Worm (Caenorhabditis elegans): ENCODE data around the gene mtrf-1L.

DNA sequence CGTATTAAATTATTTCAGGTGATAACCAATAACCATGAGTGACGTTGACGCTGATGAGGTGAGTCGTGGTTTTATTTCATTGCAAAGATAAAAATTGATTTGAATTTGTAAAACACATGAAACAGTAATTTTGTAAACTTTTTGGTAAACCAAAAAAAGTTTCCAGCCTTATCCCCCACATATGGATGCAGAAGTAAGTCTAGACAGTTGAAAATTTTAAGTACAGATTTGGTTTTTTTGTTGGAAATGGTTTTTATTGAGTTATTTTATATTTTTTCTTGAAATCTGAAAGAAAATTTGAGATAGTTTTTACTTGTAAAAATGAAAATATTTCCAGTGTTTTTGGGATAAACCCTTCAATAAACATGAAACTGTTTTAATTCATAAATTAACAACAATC, 17.6 kb downstream of the mtrf-1L start, which contains the start of gene tni-4:
- TF ChIP-seq fkh-10 (GFP tag; optimal IDR thresholded peaks at IDR 0.05) (no peak), dmd-6 (GFP tag; IDR thresholded peaks at IDR 0.05) (no peak), lir-3 (tag; optimal IDR thresholded peaks at IDR 0.05) (no peak), zip-2 (tag; optimal IDR thresholded peaks at IDR 0.05) (no peak), mdl-1 (tag; optimal IDR thresholded peaks at IDR 0.05) (no peak), hlh-30 (tag; optimal IDR thresholded peaks at IDR 0.05; ENCODE audit: insufficient read depth) (no peak), nhr-25 (tag; optimal IDR thresholded peaks at IDR 0.05; ENCODE audit: borderline replicate concordance, insufficient read depth) (no peak), nhr-111 (GFP tag; optimal IDR thresholded peaks at IDR 0.05) (no peak), daf-8 (GFP tag; IDR thresholded peaks at IDR 0.05) (no peak), lin-13 (GFP tag; optimal IDR thresholded peaks at IDR 0.05) (no peak)

Data from whole organism, L4 larva.